Worm (Caenorhabditis elegans) whole organism, midembryonic: ENCODE data around the gene C13A10.1.

ENCODE experiments used
- T22C8.4 ChIP-seq: fragments of 200-800 bp; sonication (Bioruptor generic); IDR thresholded peaks from 2 replicates; pipeline ENCODE4 v1.3.6; 2022; ENCODE audit warnings: missing genetic modification characterization, missing compliant biosample characterization
- flt-1 ChIP-seq: fragments of 200-800 bp; sonication (Bioruptor generic); IDR thresholded peaks from 2 replicates; pipeline ENCODE4 v1.3.6; 2022; ENCODE audit warnings: missing genetic modification characterization, missing compliant biosample characterization

DNA sequence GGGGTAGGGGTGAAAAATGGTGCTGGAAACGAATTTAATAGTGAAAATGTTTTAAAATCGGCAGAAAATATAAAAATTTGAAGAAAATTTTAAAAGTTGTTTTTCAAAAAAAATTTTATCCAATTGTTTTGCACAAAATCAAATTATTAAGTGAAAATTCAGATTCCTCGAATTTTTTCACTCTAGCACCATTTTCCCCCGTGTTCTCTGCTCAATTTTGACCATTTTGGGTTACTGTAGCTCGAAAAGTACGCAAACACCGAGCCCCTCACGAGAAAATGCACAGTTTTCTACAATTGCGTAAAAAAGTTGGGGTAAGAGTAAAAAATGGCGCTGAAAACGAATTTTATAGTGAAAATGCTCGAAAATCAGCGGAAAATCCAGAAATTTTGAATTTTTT, 25.6 kb downstream of the C13A10.1 start:
- TF ChIP-seq flt-1 (GFP tag; lab: Robert Waterston, UW) (no peak), T22C8.4 (GFP tag; lab: Robert Waterston, UW) (no peak)
